Worm (Caenorhabditis elegans): Measurements from ENCODE around the gene H01G02.4.

DNA sequence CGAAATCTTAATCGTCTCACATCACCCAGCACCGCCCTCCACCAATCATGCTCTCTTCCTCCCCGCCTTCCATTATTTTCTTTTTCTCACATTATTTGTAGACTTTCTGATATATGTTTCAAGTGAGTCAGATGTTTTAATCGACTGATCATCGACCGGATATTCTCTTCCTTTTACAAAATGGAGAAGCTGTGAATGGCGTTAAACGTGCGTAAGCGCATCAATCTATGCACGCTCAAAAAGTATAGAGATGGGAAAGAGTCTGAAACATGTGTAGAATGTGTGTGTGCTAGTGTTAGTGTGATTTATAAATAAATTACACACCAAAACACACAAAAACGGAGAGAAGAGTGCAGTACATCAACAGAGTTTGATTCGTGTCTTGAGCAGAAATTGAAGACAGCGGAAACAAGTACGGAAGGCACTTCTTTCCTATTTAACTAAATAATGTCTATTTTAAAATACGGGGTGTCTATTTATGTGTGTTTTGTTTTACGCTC lies 25.9 kb downstream of the H01G02.4 start:
- TF ChIP-seq nhr-11 (tag; optimal IDR thresholded peaks at IDR 0.05) (no peak), snpc-4 (tag; optimal IDR thresholded peaks at IDR 0.05) (no peak), ama-1 (optimal IDR thresholded peaks at IDR 0.05) (no peak), nhr-76 (tag; optimal IDR thresholded peaks at IDR 0.05) (no peak)
